Fruit fly (Drosophila melanogaster) whole organism, embryonic: Measurements from ENCODE around the gene ph-d.

Experiments used
- ATbp ChIP-seq: fragments of 200-800 bp; sonication (Bioruptor generic); optimal IDR thresholded peaks from 2 replicates; lab custom pipeline; 2017; ENCODE audit warnings: missing biosample characterization, mild to moderate bottlenecking, missing genetic modification characterization, missing genetic modification reagents
- CG10543 ChIP-seq: fragments of 200-800 bp; sonication (Bioruptor generic); optimal IDR thresholded peaks from 3 replicates; lab custom pipeline; 2017; ENCODE audit warnings: missing biosample characterization, mild to moderate bottlenecking, missing genetic modification characterization, moderate library complexity
- CG10654 ChIP-seq: fragments of 200-800 bp; sonication (Bioruptor generic); optimal IDR thresholded peaks from 2 replicates; lab custom pipeline; 2016; ENCODE audit warnings: missing biosample characterization, missing genetic modification characterization
- CG10959 ChIP-seq: fragments of 200-800 bp; sonication (Bioruptor generic); IDR thresholded peaks from 2 replicates; pipeline ENCODE4 v1.3.6; 2022; ENCODE audit warnings: missing biosample characterization, missing genetic modification characterization
- CG11398 ChIP-seq: fragments of 200-800 bp; sonication (Bioruptor generic); optimal IDR thresholded peaks from 2 replicates; lab custom pipeline; 2016; ENCODE audit warnings: missing biosample characterization, missing genetic modification characterization
- CG11723 ChIP-seq: fragments of 200-800 bp; sonication (Bioruptor generic); optimal IDR thresholded peaks from 2 replicates; lab custom pipeline; 2017; ENCODE audit warnings: missing biosample characterization, mild to moderate bottlenecking, missing genetic modification characterization
- CG12071 ChIP-seq: fragments of 200-800 bp; sonication (Bioruptor generic); optimal IDR thresholded peaks from 3 replicates; lab custom pipeline; 2018; ENCODE audit warnings: missing biosample characterization, mild to moderate bottlenecking, missing genetic modification characterization
- CG12104 ChIP-seq: fragments of 200-800 bp; sonication (Bioruptor generic); optimal IDR thresholded peaks from 3 replicates; lab custom pipeline; 2016; ENCODE audit warnings: missing biosample characterization, missing genetic modification characterization
- CG12391 ChIP-seq: fragments of 200-800 bp; sonication (Bioruptor generic); optimal IDR thresholded peaks from 3 replicates; lab custom pipeline; 2018; ENCODE audit warnings: missing biosample characterization, mild to moderate bottlenecking, missing genetic modification characterization, moderate library complexity
- CG14860 ChIP-seq: fragments of 200-800 bp; sonication (Bioruptor generic); IDR thresholded peaks from 3 replicates; pipeline ENCODE4 v1.3.6; 2022; ENCODE audit warnings: missing biosample characterization, missing genetic modification characterization; ENCODE audit not compliant: partially characterized antibody
- CG15696 ChIP-seq: fragments of 200-800 bp; sonication (Bioruptor generic); optimal IDR thresholded peaks from 2 replicates; lab custom pipeline; 2019; ENCODE audit warnings: missing biosample characterization, mild to moderate bottlenecking, missing genetic modification characterization, moderate library complexity
- CG17359 ChIP-seq: fragments of 200-800 bp; sonication (Bioruptor generic); optimal IDR thresholded peaks from 3 replicates; lab custom pipeline; 2018; ENCODE audit warnings: missing biosample characterization, mild to moderate bottlenecking, missing genetic modification characterization, moderate library complexity
- CG18476 ChIP-seq: fragments of 200-800 bp; sonication (Bioruptor generic); optimal IDR thresholded peaks from 2 replicates; lab custom pipeline; 2016; ENCODE audit warnings: missing biosample characterization, mild to moderate bottlenecking, missing genetic modification characterization
- CG18599 ChIP-seq: fragments of 200-800 bp; sonication (Bioruptor generic); optimal IDR thresholded peaks from 3 replicates; lab custom pipeline; 2017; ENCODE audit warnings: missing biosample characterization, missing genetic modification characterization, mild to moderate bottlenecking, moderate library complexity, missing genetic modification reagents
- CG30431 ChIP-seq: fragments of 200-800 bp; sonication (Bioruptor generic); optimal IDR thresholded peaks from 2 replicates; lab custom pipeline; 2017; ENCODE audit warnings: missing biosample characterization, missing genetic modification characterization
- CG31224 ChIP-seq: fragments of 200-800 bp; sonication (Bioruptor generic); IDR thresholded peaks from 2 replicates; pipeline ENCODE4 v1.3.6; 2022; ENCODE audit warnings: missing biosample characterization, missing genetic modification characterization
- CG31441 ChIP-seq: fragments of 200-800 bp; sonication (Bioruptor generic); IDR thresholded peaks from 2 replicates; pipeline ENCODE4 v1.3.6; 2022; ENCODE audit warnings: missing biosample characterization, missing genetic modification characterization
- CG32772 ChIP-seq: fragments of 200-800 bp; sonication (Bioruptor generic); IDR thresholded peaks from 2 replicates; pipeline ENCODE4 v1.3.6; 2022; ENCODE audit warnings: missing biosample characterization, missing genetic modification characterization
- CG4282 ChIP-seq: fragments of 200-800 bp; sonication (Bioruptor generic); optimal IDR thresholded peaks from 2 replicates; lab custom pipeline; 2016; ENCODE audit warnings: missing biosample characterization, missing genetic modification characterization
- CG4328 ChIP-seq: fragments of 200-800 bp; sonication (Bioruptor generic); optimal IDR thresholded peaks from 3 replicates; lab custom pipeline; 2017; ENCODE audit warnings: missing biosample characterization, missing genetic modification reagents, missing genetic modification characterization
- CG4730 ChIP-seq: fragments of 200-800 bp; sonication (Bioruptor generic); IDR thresholded peaks from 2 replicates; pipeline ENCODE4 v1.3.6; 2022; ENCODE audit warnings: missing biosample characterization, missing genetic modification characterization
- CG5953 ChIP-seq: fragments of 200-800 bp; sonication (Bioruptor generic); IDR thresholded peaks from 2 replicates; pipeline ENCODE4 v1.3.6; 2022; ENCODE audit warnings: missing biosample characterization, missing genetic modification characterization
- CG7556 ChIP-seq: fragments of 200-800 bp; sonication (Bioruptor generic); optimal IDR thresholded peaks from 2 replicates; lab custom pipeline; 2017; ENCODE audit warnings: missing biosample characterization, mild to moderate bottlenecking, missing genetic modification characterization
- CG9932 ChIP-seq: fragments of 200-800 bp; sonication (Bioruptor generic); IDR thresholded peaks from 2 replicates; pipeline ENCODE4 v1.3.6; 2022; ENCODE audit warnings: missing biosample characterization, missing genetic modification characterization
- D19A ChIP-seq: fragments of 200-800 bp; optimal IDR thresholded peaks from 3 replicates; lab custom pipeline; 2019; ENCODE audit warnings: missing biosample characterization, mild to moderate bottlenecking, missing genetic modification characterization, moderate library complexity
- Drgx ChIP-seq: fragments of 200-800 bp; sonication (Bioruptor generic); IDR thresholded peaks from 2 replicates; pipeline ENCODE4 v1.3.6; 2022; ENCODE audit warnings: missing biosample characterization, missing genetic modification characterization
- Fer1 ChIP-seq: fragments of 200-800 bp; sonication (Bioruptor generic); optimal IDR thresholded peaks from 2 replicates; lab custom pipeline; 2017; ENCODE audit warnings: missing biosample characterization, mild to moderate bottlenecking, missing genetic modification characterization
- Gug ChIP-seq: fragments of 200-800 bp; sonication (Bioruptor generic); IDR thresholded peaks from 4 replicates; pipeline ENCODE4 v1.3.6; 2022; ENCODE audit warnings: missing biosample characterization, missing genetic modification characterization
- Hmr ChIP-seq: fragments of 200-800 bp; sonication (Bioruptor generic); optimal IDR thresholded peaks from 3 replicates; lab custom pipeline; 2017; ENCODE audit warnings: mild to moderate bottlenecking, missing biosample characterization, missing genetic modification reagents, missing genetic modification characterization
- Hsf ChIP-seq: fragments of 200-800 bp; sonication (Bioruptor generic); optimal IDR thresholded peaks from 3 replicates; lab custom pipeline; 2016; ENCODE audit warnings: missing biosample characterization, missing genetic modification characterization
- NFAT ChIP-seq: fragments of 200-800 bp; sonication (Bioruptor generic); IDR thresholded peaks from 2 replicates; pipeline ENCODE4 v1.3.6; 2022; ENCODE audit warnings: missing biosample characterization, missing genetic modification characterization
- NK7.1 ChIP-seq: fragments of 200-800 bp; sonication (Bioruptor generic); optimal IDR thresholded peaks from 3 replicates; lab custom pipeline; 2016; ENCODE audit warnings: missing biosample characterization, missing genetic modification characterization
- Nf-YB ChIP-seq: fragments of 200-800 bp; sonication (Bioruptor generic); optimal IDR thresholded peaks from 3 replicates; lab custom pipeline; 2019; ENCODE audit warnings: missing biosample characterization, mild to moderate bottlenecking, missing genetic modification characterization, moderate library complexity
- Sry-β ChIP-seq: fragments of 200-800 bp; sonication (Bioruptor generic); optimal IDR thresholded peaks from 2 replicates; lab custom pipeline; 2018; ENCODE audit warnings: missing biosample characterization, mild to moderate bottlenecking, missing genetic modification characterization, moderate library complexity
- Trl ChIP-seq, 3 experiments: fragments of >200 bp in 2 of 3; fragments of 200-800 bp in 1 of 3; sonication (Bioruptor generic) in 1 of 3; optimal IDR thresholded peaks; 2 replicates in 1 of 3; 3 replicates in 2 of 3; lab custom pipeline; 2016 to 2017; ENCODE audit warnings: missing biosample characterization in 1 of 3, missing genetic modification characterization in 1 of 3
- ewg ChIP-seq: fragments of 200-800 bp; sonication (Bioruptor generic); optimal IDR thresholded peaks from 3 replicates; lab custom pipeline; 2017; ENCODE audit warnings: mild to moderate bottlenecking, missing biosample characterization, missing genetic modification reagents, missing genetic modification characterization
- eyg ChIP-seq: fragments of 200-800 bp; sonication (Bioruptor generic); optimal IDR thresholded peaks from 3 replicates; lab custom pipeline; 2016; ENCODE audit warnings: missing biosample characterization, missing genetic modification characterization
- ftz-f1 ChIP-seq: fragments of 200-800 bp; sonication (Bioruptor generic); optimal IDR thresholded peaks from 2 replicates; lab custom pipeline; 2016; ENCODE audit warnings: missing biosample characterization, missing genetic modification characterization
- gfzf ChIP-seq: fragments of 200-800 bp; sonication (Bioruptor generic); optimal IDR thresholded peaks from 2 replicates; lab custom pipeline; 2016; ENCODE audit warnings: missing biosample characterization, mild to moderate bottlenecking, missing genetic modification characterization, moderate library complexity
- gsb-n ChIP-seq: fragments of 200-800 bp; sonication (Bioruptor generic); optimal IDR thresholded peaks from 3 replicates; lab custom pipeline; 2018; ENCODE audit warnings: missing biosample characterization, mild to moderate bottlenecking, missing genetic modification characterization
- ind ChIP-seq: fragments of 200-800 bp; sonication (Bioruptor generic); optimal IDR thresholded peaks from 3 replicates; lab custom pipeline; 2016; ENCODE audit warnings: missing biosample characterization, missing genetic modification characterization
- lab ChIP-seq: fragments of 200-800 bp; sonication (Bioruptor generic); optimal IDR thresholded peaks from 3 replicates; lab custom pipeline; 2017; ENCODE audit warnings: missing biosample characterization, missing genetic modification characterization, mild to moderate bottlenecking, moderate library complexity, missing genetic modification reagents
- maf-S ChIP-seq: fragments of 200-800 bp; sonication (Bioruptor generic); optimal IDR thresholded peaks from 2 replicates; lab custom pipeline; 2016; ENCODE audit warnings: missing biosample characterization, missing genetic modification characterization
- nom ChIP-seq: fragments of 200-800 bp; sonication (Bioruptor generic); optimal IDR thresholded peaks from 2 replicates; lab custom pipeline; 2017; ENCODE audit warnings: missing biosample characterization, missing genetic modification characterization, mild to moderate bottlenecking, moderate library complexity, missing genetic modification reagents
- org-1 ChIP-seq: fragments of 200-800 bp; sonication (Bioruptor generic); optimal IDR thresholded peaks from 2 replicates; lab custom pipeline; 2017; ENCODE audit warnings: missing biosample characterization, missing genetic modification characterization
- otp ChIP-seq: fragments of 200-800 bp; sonication (Bioruptor generic); IDR thresholded peaks from 3 replicates; pipeline ENCODE4, ENCODE4 v1.3.6; 2022; ENCODE audit warnings: missing biosample characterization, missing genetic modification characterization
- pnt ChIP-seq: fragments of 200-800 bp; sonication (Bioruptor generic); optimal IDR thresholded peaks from 3 replicates; lab custom pipeline; 2016; ENCODE audit warnings: missing biosample characterization, missing genetic modification characterization
- schlank ChIP-seq: fragments of 200-800 bp; sonication (Bioruptor generic); optimal IDR thresholded peaks from 2 replicates; lab custom pipeline; 2018; ENCODE audit warnings: missing biosample characterization, mild to moderate bottlenecking, missing genetic modification characterization
- tna ChIP-seq: fragments of 200-800 bp; sonication (Bioruptor generic); IDR thresholded peaks from 2 replicates; pipeline ENCODE4 v1.3.6; 2022; ENCODE audit warnings: missing biosample characterization, missing genetic modification characterization; ENCODE audit not compliant: partially characterized antibody
- zfh2 ChIP-seq: fragments of 200-800 bp; sonication (Bioruptor generic); optimal IDR thresholded peaks from 2 replicates; lab custom pipeline; 2016; ENCODE audit warnings: missing biosample characterization, missing genetic modification characterization

The ph-d gene

DNA sequence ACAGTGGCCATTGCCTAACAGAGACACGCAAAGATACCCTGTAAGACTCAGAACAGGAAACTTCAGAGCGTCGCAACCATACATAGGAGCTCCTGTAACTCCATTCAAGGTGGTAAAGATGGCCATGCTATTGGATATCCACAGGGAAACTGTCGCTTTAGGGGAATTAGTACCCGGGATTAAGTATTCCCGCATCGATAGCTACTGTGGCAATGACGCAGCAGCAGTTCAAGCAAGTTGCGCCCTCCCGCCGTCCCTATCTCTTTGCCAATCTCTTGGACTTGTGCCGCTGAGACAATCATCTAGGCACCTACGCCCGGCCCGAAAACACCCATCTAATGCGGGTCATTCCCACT lies 52.4 kb downstream of the ph-d start (continued):
- TF ChIP-seq ind (GFP tag; lab: Kevin White, UChicago) (peak; percentile 77), ftz-f1 (no peak), Trl (optimal IDR thresholded peaks at IDR 0.05; lab: Kevin White, UChicago) (no peak), Trl (GFP tag; optimal IDR thresholded peaks at IDR 0.05; lab: Kevin White, UChicago) (peak; percentile 36), CG5953 (GFP tag; lab: Robert Waterston, UW) (no peak), CG18599 (GFP tag; lab: Kevin White, UChicago) (peak; percentile 80), CG11398 (GFP tag; lab: Kevin White, UChicago) (peak; percentile 46), Drgx (GFP tag; lab: Robert Waterston, UW) (peak; percentile 80), CG4282 (no peak), otp (GFP tag; lab: Robert Waterston, UW) (0 out of 3 replicates have a peak, but pooled peaks have one; percentile 52), CG32772 (GFP tag; lab: Robert Waterston, UW) (peak; percentile 61), Nf-YB (GFP tag; lab: Kevin White, UChicago) (no peak), ATbp (GFP tag; lab: Kevin White, UChicago) (peak; percentile 46), CG9932 (GFP tag; lab: Robert Waterston, UW) (peak; percentile 83), CG10654 (peak; percentile 12), CG18476 (no peak), CG30431 (GFP tag; lab: Kevin White, UChicago) (peak; percentile 16), schlank (tag; lab: Kevin White, UChicago) (peak; percentile 23), CG4730 (GFP tag; lab: Robert Waterston, UW) (peak; percentile 51), CG15696 (no peak), CG10959 (GFP tag; lab: Robert Waterston, UW) (0 out of 2 replicates have a peak, but pooled peaks have one; percentile 13), CG14860 (no peak), tna (GFP tag; lab: Robert Waterston, UW) (no peak), CG12391 (tag; lab: Kevin White, UChicago) (peak; percentile 39), Hsf (GFP tag; lab: Kevin White, UChicago) (peak; percentile 39), CG12104 (GFP tag; lab: Kevin White, UChicago) (peak; percentile 9), CG7556 (GFP tag; lab: Kevin White, UChicago) (peak; percentile 47), pnt (GFP tag; lab: Kevin White, UChicago) (peak; percentile 56), Sry-β (GFP tag; lab: Kevin White, UChicago) (no peak), gfzf (no peak), CG4328 (peak; percentile 57), gsb-n (tag; lab: Kevin White, UChicago) (no peak), CG11723 (GFP tag; lab: Kevin White, UChicago) (peak; percentile 5), Gug (peak; percentile 63; the same call in 2 of the 4 replicates), ewg (GFP tag; lab: Kevin White, UChicago) (peak; percentile 19), CG17359 (tag; lab: Kevin White, UChicago) (peak; percentile 50), zfh2 (GFP tag; lab: Kevin White, UChicago) (peak; percentile 73), NK7.1 (GFP tag; lab: Kevin White, UChicago) (peak; percentile 41), D19A (tag; lab: Kevin White, UChicago) (peak; percentile 25), CG31441 (GFP tag; lab: Robert Waterston, UW) (peak; percentile 44; the same call in 1 of the 2 replicates), CG10543 (GFP tag; lab: Kevin White, UChicago) (peak; percentile 84), NFAT (peak; percentile 68), CG31224 (GFP tag; lab: Robert Waterston, UW) (0 out of 2 replicates have a peak, but pooled peaks have one; percentile 21), Fer1 (GFP tag; lab: Kevin White, UChicago) (peak; percentile 82), eyg (GFP tag; lab: Kevin White, UChicago) (peak; percentile 58), CG12071 (GFP tag; lab: Kevin White, UChicago) (peak; percentile 57), maf-S (GFP tag; lab: Kevin White, UChicago) (peak; percentile 54), nom (peak; percentile 11), Hmr (GFP tag; lab: Kevin White, UChicago) (peak; percentile 65), lab (GFP tag; lab: Kevin White, UChicago) (peak; percentile 82), org-1 (peak; percentile 56)
